Fruit fly (Drosophila melanogaster): ENCODE data around the gene y.

- TF ChIP-seq kay (GFP tag; ENCODE audit: borderline replicate concordance) (no peak), pad (GFP tag; optimal IDR thresholded peaks at IDR 0.05) (no peak), Hr96 (GFP tag; optimal IDR thresholded peaks at IDR 0.05) (no peak), CG5204 (GFP tag; optimal IDR thresholded peaks at IDR 0.05) (no peak), cic (GFP tag; optimal IDR thresholded peaks at IDR 0.05) (no peak), CG11617 (GFP tag; optimal IDR thresholded peaks at IDR 0.05) (no peak), Clk (GFP tag; optimal IDR thresholded peaks at IDR 0.05) (no peak), tj (GFP tag; optimal IDR thresholded peaks at IDR 0.05) (no peak), Crg-1 (GFP tag; optimal IDR thresholded peaks at IDR 0.05) (no peak), CG7101 (tag; optimal IDR thresholded peaks at IDR 0.05) (no peak), cnc (optimal IDR thresholded peaks at IDR 0.05) (no peak), toe (GFP tag; optimal IDR thresholded peaks at IDR 0.05) (no peak), ovo (GFP tag; optimal IDR thresholded peaks at IDR 0.05) (no peak)
Measured at dm6 chrX:334624-335292, 21.6 kb upstream of the y start.
